Worm (Caenorhabditis elegans): ENCODE data around the gene F38E11.6.
A peak's percentile ranks its signal among the peaks of the same experiment; 100 is the strongest.

The F38E11.6 gene

DNA sequence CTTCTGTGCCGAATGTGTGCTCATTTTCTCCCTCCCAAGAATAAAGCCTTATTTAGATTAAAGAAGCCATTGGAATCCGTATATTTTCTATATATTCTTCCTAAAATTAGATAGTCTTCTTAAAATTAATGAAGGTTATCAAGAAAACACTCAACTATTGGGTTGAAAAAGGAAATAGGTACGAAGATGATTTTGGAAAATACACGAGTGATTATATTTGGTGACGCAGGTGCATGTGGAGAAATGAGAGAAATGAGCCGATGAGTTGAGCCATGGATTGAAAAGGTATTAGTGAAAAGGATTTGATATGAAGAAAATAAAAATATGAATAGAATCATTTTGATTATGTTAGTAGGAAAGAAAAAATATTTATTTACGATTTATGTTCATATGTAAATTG, 13.6 kb upstream of the F38E11.6 start, which contains the start of gene cng-3:
cng-3 (minus strand) TSS at position 102 of the 400 bp plus-strand sequence.
- TF ChIP-seq pha-2 (tag; optimal IDR thresholded peaks at IDR 0.05) (no peak), hlh-6 (tag; optimal IDR thresholded peaks at IDR 0.05) (no peak), sdc-2 (tag; optimal IDR thresholded peaks at IDR 0.05) (no peak), ama-1 (optimal IDR thresholded peaks at IDR 0.05) (no peak), mec-3 (tag; optimal IDR thresholded peaks at IDR 0.05; ENCODE audit: borderline replicate concordance) (no peak), fkh-6 (tag; optimal IDR thresholded peaks at IDR 0.05) (no peak), ceh-48 (tag; optimal IDR thresholded peaks at IDR 0.05) (no peak), rnt-1 (tag; optimal IDR thresholded peaks at IDR 0.05) (no peak), ceh-24 (tag; optimal IDR thresholded peaks at IDR 0.05) (no peak), T23F11.4 (GFP tag; optimal IDR thresholded peaks at IDR 0.05) (no peak), F13H6.1 (tag; optimal IDR thresholded peaks at IDR 0.05) (no peak), madf-2 (tag; optimal IDR thresholded peaks at IDR 0.05) (no peak), sox-2 (GFP tag; IDR thresholded peaks at IDR 0.05) (no peak), ceh-22 (tag; optimal IDR thresholded peaks at IDR 0.05) (no peak), nhr-232 (tag; optimal IDR thresholded peaks at IDR 0.05) (no peak), syd-9 (tag; optimal IDR thresholded peaks at IDR 0.05) (no peak), zip-5 (tag; optimal IDR thresholded peaks at IDR 0.05) (no peak)

DNA sequence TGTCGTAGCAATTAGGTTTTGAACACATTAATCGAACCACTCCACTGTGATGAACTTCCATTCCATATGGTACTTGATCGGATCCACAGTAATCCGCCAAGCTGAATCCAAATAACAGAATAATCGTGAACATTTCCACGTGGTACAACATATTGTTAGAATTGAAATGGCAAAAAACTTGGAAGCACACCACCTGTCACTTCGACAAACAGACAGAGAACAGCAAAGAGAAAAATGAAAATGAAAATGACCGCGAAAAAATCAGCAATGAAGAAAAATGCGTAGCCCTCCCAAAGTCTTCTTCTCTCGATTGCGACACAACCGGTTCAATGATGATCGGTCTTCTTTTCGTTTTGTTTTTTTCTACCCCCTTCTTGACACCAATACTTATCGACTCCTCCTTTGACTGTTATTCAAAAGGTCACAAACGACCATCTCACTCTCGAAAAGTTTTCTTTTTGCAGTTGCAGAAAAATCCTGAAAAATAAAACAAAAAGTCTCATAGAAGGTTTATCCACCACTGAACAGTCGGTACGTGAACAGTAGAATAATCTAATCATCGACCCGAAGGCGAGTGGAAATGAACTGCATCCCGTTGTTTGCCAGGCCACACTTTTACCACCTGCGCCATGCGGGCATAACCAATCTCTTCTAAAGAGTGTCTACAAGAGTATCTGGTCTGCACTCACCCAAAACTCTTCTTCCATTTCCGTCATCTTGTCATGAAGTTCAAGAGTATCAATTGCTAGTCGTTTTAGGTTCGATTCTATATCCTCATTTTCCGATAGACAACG, 10.0 kb upstream of the F38E11.6 start, which contains the start of gene wrt-3:
wrt-3 (minus strand) TSS at position 322 of the 794 bp plus-strand sequence.
- TF ChIP-seq C38D4.7 (GFP tag; optimal IDR thresholded peaks at IDR 0.05) (peak; percentile 93), ceh-24 (tag; optimal IDR thresholded peaks at IDR 0.05) (peak; percentile 90), hlh-15 (tag; optimal IDR thresholded peaks at IDR 0.05) (peak; percentile 84), tbx-2 (tag; optimal IDR thresholded peaks at IDR 0.05) (peak; percentile 94), pha-2 (tag; optimal IDR thresholded peaks at IDR 0.05) (peak; percentile 89), madf-2 (tag; optimal IDR thresholded peaks at IDR 0.05) (peak; percentile 88), fkh-10 (GFP tag; optimal IDR thresholded peaks at IDR 0.05) (peak; percentile 0), ceh-18 (tag; optimal IDR thresholded peaks at IDR 0.05) (peak; percentile 82), ceh-31 (tag; optimal IDR thresholded peaks at IDR 0.05) (peak; percentile 71), hlh-6 (tag; optimal IDR thresholded peaks at IDR 0.05) (peak; percentile 97), ztf-16 (tag; optimal IDR thresholded peaks at IDR 0.05) (peak; percentile 94), dve-1 (tag; optimal IDR thresholded peaks at IDR 0.05) (peak; percentile 73), unc-86 (tag; optimal IDR thresholded peaks at IDR 0.05) (peak; percentile 92), T23F11.4 (GFP tag; optimal IDR thresholded peaks at IDR 0.05) (peak; percentile 91), eyg-1 (tag; optimal IDR thresholded peaks at IDR 0.05) (peak; percentile 86), sox-4 (tag; optimal IDR thresholded peaks at IDR 0.05) (peak; percentile 94), tbx-7 (tag; optimal IDR thresholded peaks at IDR 0.05) (peak; percentile 57), ceh-22 (tag; optimal IDR thresholded peaks at IDR 0.05) (peak; percentile 17), ets-4 (tag; optimal IDR thresholded peaks at IDR 0.05) (peak; percentile 59), ceh-19 (GFP tag; optimal IDR thresholded peaks at IDR 0.05) (peak; percentile 93), unc-55 (GFP tag; optimal IDR thresholded peaks at IDR 0.05) (no peak), nfya-1 (tag; optimal IDR thresholded peaks at IDR 0.05) (peak; percentile 50), nhr-232 (tag; optimal IDR thresholded peaks at IDR 0.05) (peak; percentile 87), syd-9 (tag; optimal IDR thresholded peaks at IDR 0.05) (peak; percentile 95), ttx-3 (tag; optimal IDR thresholded peaks at IDR 0.05) (peak; percentile 93), F13H6.1 (tag; optimal IDR thresholded peaks at IDR 0.05) (peak; percentile 90), pag-3 (tag; optimal IDR thresholded peaks at IDR 0.05; ENCODE audit: borderline replicate concordance) (peak; percentile 53), che-1 (tag; optimal IDR thresholded peaks at IDR 0.05) (peak; percentile 95), ceh-45 (GFP tag; IDR thresholded peaks at IDR 0.05) (peak; percentile 90), dmd-4 (tag; optimal IDR thresholded peaks at IDR 0.05; ENCODE audit: borderline replicate concordance) (peak; percentile 90), unc-3 (GFP tag; conservative IDR thresholded peaks at IDR 0.05) (peak; percentile 90), unc-3 (tag; optimal IDR thresholded peaks at IDR 0.05) (peak; percentile 88), pat-9 (tag; optimal IDR thresholded peaks at IDR 0.05) (peak; percentile 93), pqm-1 (tag; optimal IDR thresholded peaks at IDR 0.05) (no peak), ceh-9 (tag; optimal IDR thresholded peaks at IDR 0.05) (peak; percentile 74), sdc-2 (tag; optimal IDR thresholded peaks at IDR 0.05) (peak; percentile 87), pros-1 (tag; optimal IDR thresholded peaks at IDR 0.05) (no peak), elt-4 (tag; optimal IDR thresholded peaks at IDR 0.05) (peak; percentile 80), ceh-6 (GFP tag; optimal IDR thresholded peaks at IDR 0.05) (peak; percentile 97), elt-2 (tag; optimal IDR thresholded peaks at IDR 0.05) (peak; percentile 97), C08G9.2 (tag; optimal IDR thresholded peaks at IDR 0.05) (peak; percentile 87)

Measured in whole organism, late embryonic.